Fruit fly (Drosophila melanogaster) whole organism, embryonic: Measurements from ENCODE around the gene VhaSFD.
A peak's percentile ranks its signal among the peaks of the same experiment; 100 is the strongest.

Experiments
- Abd-B ChIP-seq: fragments of 200-800 bp; sonication (Bioruptor generic); optimal IDR thresholded peaks from 2 replicates; lab custom pipeline; 2018; ENCODE audit warnings: missing biosample characterization, mild to moderate bottlenecking, missing genetic modification characterization, moderate library complexity
- Ada2b ChIP-seq: fragments of 200-800 bp; sonication (Bioruptor generic); IDR thresholded peaks from 2 replicates; pipeline ENCODE4 v1.3.6; 2022; ENCODE audit warnings: missing biosample characterization, missing genetic modification characterization
- Atf6 ChIP-seq: fragments of 200-800 bp; sonication (Bioruptor generic); IDR thresholded peaks from 2 replicates; pipeline ENCODE4 v1.3.6; 2022; ENCODE audit warnings: missing biosample characterization, missing genetic modification characterization
- BtbVII ChIP-seq: fragments of 200-800 bp; sonication (Bioruptor generic); optimal IDR thresholded peaks from 3 replicates; lab custom pipeline; 2017; ENCODE audit warnings: missing biosample characterization, mild to moderate bottlenecking, missing genetic modification characterization
- CG11247 ChIP-seq: fragments of 200-800 bp; sonication (Bioruptor generic); IDR thresholded peaks from 2 replicates; pipeline ENCODE4 v1.3.6; 2022; ENCODE audit warnings: missing biosample characterization, missing genetic modification characterization
- CG12391 ChIP-seq: fragments of 200-800 bp; sonication (Bioruptor generic); optimal IDR thresholded peaks from 3 replicates; lab custom pipeline; 2018; ENCODE audit warnings: missing biosample characterization, mild to moderate bottlenecking, missing genetic modification characterization, moderate library complexity
- CG12744 ChIP-seq: fragments of 200-800 bp; sonication (Bioruptor generic); optimal IDR thresholded peaks from 2 replicates; lab custom pipeline; 2016; ENCODE audit warnings: missing biosample characterization, missing genetic modification characterization
- CG14441 ChIP-seq: fragments of 200-800 bp; sonication (Bioruptor generic); IDR thresholded peaks from 2 replicates; pipeline ENCODE4 v1.3.6; 2022; ENCODE audit warnings: missing biosample characterization, missing genetic modification characterization
- CG30020 ChIP-seq: fragments of 200-800 bp; optimal IDR thresholded peaks from 2 replicates; lab custom pipeline; 2019; ENCODE audit warnings: missing biosample characterization, mild to moderate bottlenecking, missing genetic modification characterization, moderate library complexity
- CG3407 ChIP-seq: fragments of 200-800 bp; sonication (Bioruptor generic); optimal IDR thresholded peaks from 2 replicates; lab custom pipeline; 2018; ENCODE audit warnings: missing biosample characterization, mild to moderate bottlenecking, missing genetic modification characterization
- CG4854 ChIP-seq: fragments of 200-800 bp; sonication (Bioruptor generic); optimal IDR thresholded peaks from 2 replicates; lab custom pipeline; 2016; ENCODE audit warnings: missing biosample characterization, missing genetic modification characterization, inconsistent platforms
- CG6854 ChIP-seq: fragments of 200-800 bp; sonication (Bioruptor generic); optimal IDR thresholded peaks from 3 replicates; lab custom pipeline; 2017; ENCODE audit warnings: missing biosample characterization, mild to moderate bottlenecking, missing genetic modification characterization
- CG8388 ChIP-seq: fragments of 200-800 bp; sonication (Bioruptor generic); optimal IDR thresholded peaks from 2 replicates; lab custom pipeline; 2019; ENCODE audit warnings: missing biosample characterization, mild to moderate bottlenecking, missing genetic modification characterization, moderate library complexity
- CG8924 ChIP-seq: fragments of 200-800 bp; optimal IDR thresholded peaks from 3 replicates; lab custom pipeline; 2019; ENCODE audit warnings: missing biosample characterization, mild to moderate bottlenecking, missing genetic modification characterization, moderate library complexity
- CG9437 ChIP-seq: fragments of 200-800 bp; sonication (Bioruptor generic); optimal IDR thresholded peaks from 2 replicates; lab custom pipeline; 2018; ENCODE audit warnings: missing biosample characterization, mild to moderate bottlenecking, missing genetic modification characterization
- CTCF ChIP-seq: fragments of 200-800 bp; sonication (Bioruptor generic); optimal IDR thresholded peaks from 2 replicates; lab custom pipeline; 2017; ENCODE audit warnings: missing biosample characterization, mild to moderate bottlenecking, missing genetic modification characterization, moderate library complexity
- Doc3 ChIP-seq: fragments of 200-800 bp; sonication (Bioruptor generic); IDR thresholded peaks from 3 replicates; pipeline ENCODE4 v1.3.6; 2022; ENCODE audit warnings: missing biosample characterization, missing genetic modification characterization; ENCODE audit not compliant: partially characterized antibody
- Dref ChIP-seq: fragments of 200-800 bp; sonication (Bioruptor generic); IDR thresholded peaks from 2 replicates; pipeline ENCODE4 v1.3.6; 2022; ENCODE audit warnings: missing biosample characterization, missing genetic modification characterization
- Drgx ChIP-seq: fragments of 200-800 bp; sonication (Bioruptor generic); IDR thresholded peaks from 2 replicates; pipeline ENCODE4 v1.3.6; 2022; ENCODE audit warnings: missing biosample characterization, missing genetic modification characterization
- GATAe ChIP-seq: fragments of 200-800 bp; sonication (Bioruptor generic); conservative IDR thresholded peaks from 2 replicates; pipeline ENCODE4 v1.3.6; 2022; ENCODE audit warnings: missing biosample characterization, missing genetic modification characterization
- Hmr ChIP-seq: fragments of 200-800 bp; sonication (Bioruptor generic); optimal IDR thresholded peaks from 3 replicates; lab custom pipeline; 2017; ENCODE audit warnings: mild to moderate bottlenecking, missing biosample characterization, missing genetic modification reagents, missing genetic modification characterization
- Hmx ChIP-seq: fragments of 200-800 bp; sonication (Bioruptor generic); optimal IDR thresholded peaks from 2 replicates; lab custom pipeline; 2016; ENCODE audit warnings: missing biosample characterization, missing genetic modification characterization
- Hr3 ChIP-seq: fragments of 200-800 bp; sonication (Bioruptor generic); optimal IDR thresholded peaks from 3 replicates; lab custom pipeline; 2016; ENCODE audit warnings: missing biosample characterization, missing genetic modification characterization
- Mad ChIP-seq: fragments of 200-800 bp; sonication (Bioruptor generic); optimal IDR thresholded peaks from 2 replicates; lab custom pipeline; 2016; ENCODE audit warnings: missing biosample characterization, missing genetic modification characterization
- NC2α ChIP-seq: fragments of 200-800 bp; sonication (Bioruptor generic); optimal IDR thresholded peaks from 2 replicates; lab custom pipeline; 2016; ENCODE audit warnings: missing biosample characterization, missing genetic modification characterization
- Opbp ChIP-seq: fragments of 200-800 bp; sonication (Bioruptor generic); IDR thresholded peaks from 3 replicates; pipeline ENCODE4 v1.3.6; 2022; ENCODE audit warnings: missing biosample characterization, missing genetic modification characterization; ENCODE audit not compliant: partially characterized antibody
- Ravus ChIP-seq: fragments of 200-800 bp; sonication (Bioruptor generic); IDR thresholded peaks from 2 replicates; pipeline ENCODE4 v1.3.6; 2022; ENCODE audit warnings: missing biosample characterization, missing genetic modification characterization
- Trl ChIP-seq, 3 experiments: fragments of >200 bp in 2 of 3; fragments of 200-800 bp in 1 of 3; sonication (Bioruptor generic) in 1 of 3; optimal IDR thresholded peaks; 2 replicates in 1 of 3; 3 replicates in 2 of 3; lab custom pipeline; 2016 to 2017; ENCODE audit warnings: missing biosample characterization in 1 of 3, missing genetic modification characterization in 1 of 3
- Xbp1 ChIP-seq: fragments of 200-800 bp; sonication (Bioruptor generic); optimal IDR thresholded peaks from 3 replicates; lab custom pipeline; 2016; ENCODE audit warnings: missing biosample characterization, mild to moderate bottlenecking, missing genetic modification characterization
- cas ChIP-seq: fragments of 200-800 bp; sonication (Bioruptor generic); IDR thresholded peaks from 2 replicates; pipeline ENCODE4 v1.3.6; 2022; ENCODE audit warnings: missing biosample characterization, missing genetic modification characterization
- chm ChIP-seq: fragments of 200-800 bp; sonication (Bioruptor generic); IDR thresholded peaks from 2 replicates; pipeline ENCODE4 v1.3.6; 2022; ENCODE audit warnings: missing biosample characterization, missing genetic modification characterization
- dm ChIP-seq: fragments of 200-800 bp; sonication (Bioruptor generic); optimal IDR thresholded peaks from 3 replicates; lab custom pipeline; 2016; ENCODE audit warnings: missing biosample characterization, missing genetic modification characterization
- dpn ChIP-seq, 2 experiments: fragments of 200-800 bp; sonication (Bioruptor generic); optimal IDR thresholded peaks; 3 replicates each; lab custom pipeline; 2016; ENCODE audit warnings: missing biosample characterization in 2 of 2, missing genetic modification characterization in 2 of 2
- esg ChIP-seq: fragments of 200-800 bp; sonication (Bioruptor generic); conservative IDR thresholded peaks from 2 replicates; pipeline ENCODE4 v1.3.6; 2022; ENCODE audit warnings: missing biosample characterization, missing genetic modification characterization
- ewg ChIP-seq: fragments of 200-800 bp; sonication (Bioruptor generic); optimal IDR thresholded peaks from 3 replicates; lab custom pipeline; 2017; ENCODE audit warnings: mild to moderate bottlenecking, missing biosample characterization, missing genetic modification reagents, missing genetic modification characterization
- gcm ChIP-seq: fragments of 200-800 bp; sonication (Bioruptor generic); optimal IDR thresholded peaks from 2 replicates; lab custom pipeline; 2019; ENCODE audit warnings: missing biosample characterization, mild to moderate bottlenecking, missing genetic modification characterization, moderate library complexity
- gfzf ChIP-seq: fragments of 200-800 bp; sonication (Bioruptor generic); optimal IDR thresholded peaks from 2 replicates; lab custom pipeline; 2016; ENCODE audit warnings: missing biosample characterization, mild to moderate bottlenecking, missing genetic modification characterization, moderate library complexity
- grau ChIP-seq: fragments of 200-800 bp; optimal IDR thresholded peaks from 3 replicates; lab custom pipeline; 2019; ENCODE audit warnings: missing biosample characterization, mild to moderate bottlenecking, missing genetic modification characterization, moderate library complexity
- hkb ChIP-seq, 2 experiments: fragments of 200-800 bp in 1 of 2; fragments of >200 bp in 1 of 2; sonication (Bioruptor generic) in 1 of 2; IDR thresholded peaks in 1 of 2; optimal IDR thresholded peaks in 1 of 2; 2 replicates each; pipeline versions ENCODE4 v1.3.6 to Lab custom; 2017 to 2022; ENCODE audit warnings: missing biosample characterization in 1 of 2, missing genetic modification characterization in 1 of 2
- hth ChIP-seq: fragments of >200 bp; optimal IDR thresholded peaks from 2 replicates; lab custom pipeline; 2017; ENCODE audit warnings: inconsistent platforms
- jumu ChIP-seq: fragments of 200-800 bp; sonication (Bioruptor generic); optimal IDR thresholded peaks from 3 replicates; lab custom pipeline; 2016; ENCODE audit warnings: missing biosample characterization, missing genetic modification characterization
- knrl ChIP-seq: fragments of 200-800 bp; sonication (Bioruptor generic); IDR thresholded peaks from 3 replicates; pipeline ENCODE4 v1.3.6; 2022; ENCODE audit warnings: missing biosample characterization, missing genetic modification characterization; ENCODE audit not compliant: partially characterized antibody
- seq ChIP-seq: fragments of 200-800 bp; sonication (Bioruptor generic); IDR thresholded peaks from 2 replicates; pipeline ENCODE4 v1.3.6; 2022; ENCODE audit warnings: missing biosample characterization, missing genetic modification characterization
- sna ChIP-seq: fragments of 200-800 bp; sonication (Bioruptor generic); IDR thresholded peaks from 2 replicates; pipeline ENCODE4 v1.3.6; 2022; ENCODE audit warnings: missing biosample characterization, missing genetic modification characterization; ENCODE audit not compliant: partially characterized antibody
- so ChIP-seq: fragments of 200-800 bp; sonication (Bioruptor generic); IDR thresholded peaks from 3 replicates; pipeline ENCODE4 v1.3.6; 2022; ENCODE audit warnings: missing biosample characterization, missing genetic modification characterization
- ssp ChIP-seq: fragments of 200-800 bp; sonication (Bioruptor generic); IDR thresholded peaks from 2 replicates; pipeline ENCODE4 v1.3.6; 2022; ENCODE audit warnings: missing biosample characterization, missing genetic modification characterization
- stc ChIP-seq: fragments of 200-800 bp; sonication (Bioruptor generic); IDR thresholded peaks from 2 replicates; pipeline ENCODE4 v1.3.6; 2022; ENCODE audit warnings: missing biosample characterization, missing genetic modification characterization
- tio ChIP-seq: fragments of 200-800 bp; sonication (Bioruptor generic); optimal IDR thresholded peaks from 2 replicates; lab custom pipeline; 2017; ENCODE audit warnings: missing biosample characterization, missing genetic modification characterization, inconsistent platforms
- unpg ChIP-seq: fragments of 200-800 bp; sonication (Bioruptor generic); optimal IDR thresholded peaks from 3 replicates; lab custom pipeline; 2018; ENCODE audit warnings: missing biosample characterization, mild to moderate bottlenecking, missing genetic modification characterization, moderate library complexity
- zen ChIP-seq: fragments of 200-800 bp; sonication (Bioruptor generic); optimal IDR thresholded peaks from 3 replicates; lab custom pipeline; 2018; ENCODE audit warnings: missing biosample characterization, mild to moderate bottlenecking, missing genetic modification characterization, moderate library complexity

The VhaSFD gene

DNA sequence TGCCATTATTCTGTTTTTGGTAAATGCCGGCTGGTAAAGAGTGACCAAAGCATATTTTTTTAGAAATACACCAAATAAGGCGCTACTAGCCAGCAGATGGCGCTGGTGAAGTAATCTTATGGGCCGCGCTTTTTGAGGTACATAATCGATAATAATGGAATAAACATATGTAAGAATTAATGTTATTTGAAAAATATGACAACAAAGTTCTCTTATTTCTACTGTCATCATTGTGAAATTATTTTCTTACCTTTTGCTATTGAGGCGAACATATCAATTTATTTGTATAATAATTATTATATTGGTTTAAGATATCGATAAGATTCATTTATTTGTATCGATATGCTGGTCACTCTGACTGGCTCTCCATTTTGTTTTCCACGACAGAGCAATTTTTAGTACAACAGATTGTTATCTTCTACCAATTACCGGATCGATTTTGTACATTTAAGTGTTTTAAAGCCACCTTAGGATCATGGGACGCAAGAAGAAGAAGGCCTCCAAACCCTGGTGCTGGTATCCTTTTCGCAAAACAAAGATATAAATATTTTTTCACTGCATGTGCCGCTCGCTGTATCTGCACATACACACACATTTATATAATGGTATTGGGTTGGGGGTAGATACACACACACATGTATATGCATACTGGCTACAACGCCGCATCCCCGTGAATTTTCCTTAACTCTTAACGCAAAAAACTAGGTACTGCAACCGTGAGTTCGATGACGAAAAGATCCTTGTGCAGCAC lies 15.6 kb upstream of the VhaSFD start, which contains the start of the genes LSm7 and BuGZ (continued):
- TF ChIP-seq Doc3 (GFP tag; lab: Robert Waterston, UW) (peak; percentile 49; the same call in 2 of the 3 replicates), ewg (GFP tag; lab: Kevin White, UChicago) (peak; percentile 36), Ada2b (GFP tag; lab: Robert Waterston, UW) (no peak), CG11247 (GFP tag; lab: Robert Waterston, UW) (no peak), sna (GFP tag; lab: Robert Waterston, UW) (peak; percentile 63; the same call in 1 of the 2 replicates), CG3407 (GFP tag; lab: Kevin White, UChicago) (no peak), chm (no peak), tio (GFP tag; lab: Kevin White, UChicago) (no peak), jumu (no peak), zen (tag; lab: Kevin White, UChicago) (peak; percentile 68), Dref (GFP tag; lab: Robert Waterston, UW) (peak; percentile 66), CG12391 (tag; lab: Kevin White, UChicago) (no peak), Hmr (GFP tag; lab: Kevin White, UChicago) (no peak), Hmx (GFP tag; lab: Kevin White, UChicago) (no peak), seq (GFP tag; lab: Robert Waterston, UW) (no peak), CG8388 (GFP tag; lab: Kevin White, UChicago) (peak; percentile 36), knrl (peak; percentile 66), so (GFP tag; lab: Robert Waterston, UW) (no peak), NC2α (GFP tag; lab: Kevin White, UChicago) (no peak), GATAe (no peak), dpn (GFP tag; optimal IDR thresholded peaks at IDR 0.05; lab: Kevin White, UChicago) (peak; percentile 35 to 48), CG30020 (tag; lab: Kevin White, UChicago) (peak; percentile 63), ssp (GFP tag; lab: Robert Waterston, UW) (no peak), gfzf (GFP tag; lab: Kevin White, UChicago) (peak; percentile 83), CG4854 (no peak), dm (GFP tag; lab: Kevin White, UChicago) (peak; percentile 14), Opbp (peak; percentile 37; the same call in 1 of the 3 replicates), CTCF (GFP tag; lab: Kevin White, UChicago) (peak; percentile 97), CG14441 (GFP tag; lab: Robert Waterston, UW) (0 out of 2 replicates have a peak, but pooled peaks have one; percentile 14), CG8924 (peak; percentile 63), BtbVII (GFP tag; lab: Kevin White, UChicago) (peak; percentile 8), Mad (GFP tag; lab: Kevin White, UChicago) (no peak), unpg (GFP tag; lab: Kevin White, UChicago) (no peak), hkb (optimal IDR thresholded peaks at IDR 0.05; lab: Kevin White, UChicago) (no peak), hkb (GFP tag; IDR thresholded peaks at IDR 0.05; lab: Robert Waterston, UW) (no peak), CG6854 (no peak), hth (lab: Kevin White, UChicago) (no peak), cas (GFP tag; lab: Robert Waterston, UW) (no peak), gcm (GFP tag; lab: Kevin White, UChicago) (peak; percentile 31), grau (no peak), Abd-B (GFP tag; lab: Kevin White, UChicago) (no peak), Trl (optimal IDR thresholded peaks at IDR 0.05; lab: Kevin White, UChicago) (no peak), Trl (GFP tag; optimal IDR thresholded peaks at IDR 0.05; lab: Kevin White, UChicago) (peak; percentile 32), Atf6 (GFP tag; lab: Robert Waterston, UW) (no peak), Xbp1 (peak; percentile 66), Hr3 (GFP tag; lab: Kevin White, UChicago) (no peak), Drgx (GFP tag; lab: Robert Waterston, UW) (no peak), CG12744 (no peak), CG9437 (GFP tag; lab: Kevin White, UChicago) (peak; percentile 45), Ravus (GFP tag; lab: Robert Waterston, UW) (no peak), stc (GFP tag; lab: Robert Waterston, UW) (no peak), esg (GFP tag; lab: Robert Waterston, UW) (no peak)
